Fruit fly (Drosophila melanogaster): ENCODE data around the gene CG42688.

- TF ChIP-seq prd (optimal IDR thresholded peaks at IDR 0.05) (no peak), prd (GFP tag; IDR thresholded peaks at IDR 0.05) (peak; percentile 66; the same call in 2 of the 3 replicates), sens (GFP tag) (peak; percentile 48), CG7786 (GFP tag; optimal IDR thresholded peaks at IDR 0.05) (no peak), slou (GFP tag; optimal IDR thresholded peaks at IDR 0.05) (no peak), Dfd (GFP tag; optimal IDR thresholded peaks at IDR 0.05) (no peak), CG34422 (GFP tag; IDR thresholded peaks at IDR 0.05) (no peak)
Observed at dm6 chr2L:19193703-19194102, 11.1 kb upstream of the CG42688 start.

All from whole organism, embryonic.